Worm (Caenorhabditis elegans) whole organism, midembryonic: ENCODE measurements around the gene C18H9.5.

ENCODE experiments used
- T22C8.4 ChIP-seq: fragments of 200-800 bp; sonication (Bioruptor generic); IDR thresholded peaks from 2 replicates; pipeline ENCODE4 v1.3.6; 2022; ENCODE audit warnings: missing genetic modification characterization, missing compliant biosample characterization
- cog-1 ChIP-seq: sonication (generic microtip); optimal IDR thresholded peaks from 2 replicates; lab custom pipeline; 2016; ENCODE audit warnings: missing genetic modification characterization, missing compliant biosample characterization
- flt-1 ChIP-seq: fragments of 200-800 bp; sonication (Bioruptor generic); IDR thresholded peaks from 2 replicates; pipeline ENCODE4 v1.3.6; 2022; ENCODE audit warnings: missing genetic modification characterization, missing compliant biosample characterization
- klf-2 ChIP-seq: fragments of 200-800 bp; sonication (Bioruptor generic); conservative IDR thresholded peaks from 2 replicates; pipeline ENCODE4 v1.3.6; 2022; ENCODE audit warnings: missing genetic modification reagents, missing genetic modification characterization, missing compliant biosample characterization
- med-1 ChIP-seq: sonication (generic microtip); optimal IDR thresholded peaks from 2 replicates; lab custom pipeline; 2017; ENCODE audit warnings: missing genetic modification characterization, mild to moderate bottlenecking, missing compliant biosample characterization, antibody characterized with exemption, missing genetic modification reagents; ENCODE audit not compliant: insufficient read depth
- ref-1 ChIP-seq: fragments of 200-800 bp; sonication (Bioruptor generic); conservative IDR thresholded peaks from 2 replicates; pipeline ENCODE4 v1.3.6; 2022; ENCODE audit warnings: missing genetic modification reagents, missing genetic modification characterization, missing compliant biosample characterization
- tab-1 ChIP-seq: fragments of 200-800 bp; sonication (Bioruptor generic); IDR thresholded peaks from 2 replicates; pipeline ENCODE4 v1.3.6; 2022; ENCODE audit warnings: missing genetic modification characterization, missing compliant biosample characterization
- ztf-23 ChIP-seq: fragments of 200-800 bp; sonication (Bioruptor generic); IDR thresholded peaks from 2 replicates; pipeline ENCODE4 v1.3.6; 2022; ENCODE audit warnings: missing genetic modification reagents, missing genetic modification characterization, missing compliant biosample characterization
- ztf-29 ChIP-seq: fragments of 200-800 bp; sonication (Bioruptor generic); IDR thresholded peaks from 2 replicates; pipeline ENCODE4 v1.3.6; 2022; ENCODE audit warnings: missing genetic modification reagents, missing genetic modification characterization, missing compliant biosample characterization

The C18H9.5 gene

DNA sequence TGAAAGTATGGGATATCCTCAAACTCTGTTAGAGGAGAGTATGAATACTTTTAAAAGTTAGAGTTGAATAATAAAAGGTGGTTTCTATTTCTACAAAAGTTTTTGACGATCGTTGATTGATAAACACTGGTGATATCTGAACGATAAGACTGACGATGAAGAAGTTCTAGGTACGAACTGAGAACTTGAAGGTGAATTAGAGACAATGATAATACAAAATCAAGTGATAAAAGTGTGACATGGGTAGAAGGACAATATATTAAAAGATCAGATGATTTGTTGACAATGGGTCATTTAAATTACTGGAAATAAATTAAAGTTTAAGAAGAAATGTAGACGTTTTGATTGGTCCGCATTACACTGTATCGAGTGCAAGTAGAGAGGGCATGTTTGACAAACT, at the start of gene C18H9.5:
Gene C18H9.5 (minus strand): TSS at position 179 of the 400 bp plus-strand sequence.
- TF ChIP-seq tab-1 (GFP tag; lab: Robert Waterston, UW) (no peak), klf-2 (GFP tag; lab: Robert Waterston, UW) (no peak), med-1 (GFP tag; lab: Kevin White, UChicago) (no peak), flt-1 (GFP tag; lab: Robert Waterston, UW) (no peak), ztf-23 (GFP tag; lab: Robert Waterston, UW) (no peak), T22C8.4 (GFP tag; lab: Robert Waterston, UW) (no peak), cog-1 (no peak), ref-1 (no peak), ztf-29 (GFP tag; lab: Robert Waterston, UW) (no peak)

DNA sequence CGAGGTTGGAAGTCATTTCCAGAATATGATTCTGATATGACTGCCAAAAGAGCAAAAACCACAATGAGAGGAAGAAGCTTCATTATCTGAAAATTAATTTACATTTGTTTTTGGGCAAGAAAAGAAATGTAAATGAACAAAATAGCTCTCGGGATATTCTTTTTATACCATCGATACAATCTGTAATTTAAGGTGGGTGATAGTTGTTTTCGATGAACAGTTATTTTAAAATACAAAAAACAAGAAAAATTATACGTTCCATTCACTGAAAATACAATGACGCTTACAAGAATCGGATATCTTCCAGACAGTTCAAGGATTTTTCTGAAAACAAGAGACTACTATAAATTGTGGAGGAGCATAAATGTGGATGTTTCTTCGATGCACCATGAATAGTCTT, 49.3 kb upstream of the C18H9.5 start, which contains the start of gene ins-15:
Gene ins-15 (minus strand): TSS at position 101 of the 400 bp plus-strand sequence.
- TF ChIP-seq T22C8.4 (GFP tag; lab: Robert Waterston, UW) (no peak), ztf-29 (GFP tag; lab: Robert Waterston, UW) (no peak), tab-1 (GFP tag; lab: Robert Waterston, UW) (no peak), cog-1 (no peak), ref-1 (no peak), klf-2 (GFP tag; lab: Robert Waterston, UW) (no peak), med-1 (GFP tag; lab: Kevin White, UChicago) (no peak), ztf-23 (GFP tag; lab: Robert Waterston, UW) (no peak), flt-1 (GFP tag; lab: Robert Waterston, UW) (no peak)

DNA sequence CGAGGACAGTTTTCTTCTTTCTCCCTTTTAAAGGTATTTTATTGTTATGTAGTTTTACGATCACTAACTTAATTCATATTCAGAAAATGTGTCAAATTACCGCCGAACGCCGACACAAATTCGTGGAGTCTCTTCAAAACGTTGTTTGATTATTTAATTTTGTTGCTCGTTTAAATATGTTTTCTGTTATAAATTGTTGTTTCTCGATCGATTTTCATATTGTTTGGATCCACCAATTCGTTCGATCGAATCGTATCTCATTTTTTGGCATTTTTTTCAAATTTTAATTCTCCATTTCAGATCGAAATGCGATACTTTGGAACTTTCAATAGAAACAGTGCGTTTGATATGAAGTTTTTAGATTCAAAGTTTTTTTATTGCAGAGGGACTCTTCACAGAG, 47.2 kb upstream of the C18H9.5 start, which contains the start of gene F41G3.6:
Gene F41G3.6 (plus strand): TSS at position 301 of the 400 bp plus-strand sequence.
- TF ChIP-seq ztf-29 (GFP tag; lab: Robert Waterston, UW) (no peak), ref-1 (no peak), ztf-23 (GFP tag; lab: Robert Waterston, UW) (no peak), flt-1 (GFP tag; lab: Robert Waterston, UW) (no peak), tab-1 (GFP tag; lab: Robert Waterston, UW) (no peak), klf-2 (GFP tag; lab: Robert Waterston, UW) (no peak), T22C8.4 (GFP tag; lab: Robert Waterston, UW) (no peak), cog-1 (no peak), med-1 (GFP tag; lab: Kevin White, UChicago) (no peak)

DNA sequence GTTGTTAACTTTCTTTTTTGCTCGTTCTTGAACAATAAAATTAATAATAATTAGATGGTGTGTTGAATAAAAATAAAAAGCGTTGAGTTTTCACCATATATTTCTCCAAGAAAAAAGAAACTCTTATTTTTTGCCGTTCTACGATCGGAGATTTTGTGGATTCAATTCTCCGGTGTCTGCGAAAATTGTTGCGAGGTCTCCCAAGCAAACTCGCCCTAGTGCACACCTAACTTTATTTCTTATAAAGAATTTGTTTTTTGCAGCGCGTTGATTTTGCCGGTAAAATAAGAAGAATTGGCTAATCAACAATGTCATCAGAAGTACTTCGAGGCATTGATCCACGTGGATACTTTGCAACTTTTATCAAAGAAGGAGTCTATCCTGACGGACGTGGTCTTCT, 46.1 kb upstream of the C18H9.5 start, which contains the start of gene exos-8:
Gene exos-8 (plus strand): TSS at position 264 of the 400 bp plus-strand sequence.
- TF ChIP-seq flt-1 (GFP tag; lab: Robert Waterston, UW) (peak; percentile 77; the same call in 1 of the 2 replicates), cog-1 (peak; percentile 41), klf-2 (GFP tag; lab: Robert Waterston, UW) (peak; percentile 64; the same call in 1 of the 2 replicates), ref-1 (no peak), tab-1 (GFP tag; lab: Robert Waterston, UW) (0 out of 2 replicates have a peak, but pooled peaks have one; percentile 20), ztf-23 (GFP tag; lab: Robert Waterston, UW) (no peak), ztf-29 (GFP tag; lab: Robert Waterston, UW) (0 out of 2 replicates have a peak, but pooled peaks have one; percentile 34)

DNA sequence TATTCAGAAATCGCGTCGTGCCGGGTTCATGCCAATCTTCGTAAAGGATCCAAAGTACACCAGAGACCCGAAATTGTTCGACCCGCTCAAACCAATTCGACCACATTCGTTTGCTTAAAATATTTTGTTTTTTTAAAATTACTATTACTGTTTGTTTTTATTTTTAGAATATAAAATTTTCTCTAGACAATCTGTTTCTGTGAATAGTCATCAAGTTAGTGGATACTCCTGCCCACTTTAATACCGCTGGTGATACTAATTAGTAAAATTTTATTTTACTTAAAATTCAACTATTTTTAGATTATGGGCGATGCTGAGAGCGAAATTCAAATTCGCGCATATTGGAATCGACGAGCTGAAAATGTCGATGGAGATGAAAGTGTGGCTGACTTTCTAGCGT, 41.2 kb upstream of the C18H9.5 start, which contains the start of gene T14B4.1:
Gene T14B4.1 (plus strand): TSS at position 301 of the 400 bp plus-strand sequence.
- no peak for TF ChIP-seq klf-2 (GFP tag; lab: Robert Waterston, UW)
- no peak for TF ChIP-seq ztf-29 (GFP tag; lab: Robert Waterston, UW)
- no peak for TF ChIP-seq ref-1
- TF ChIP-seq cog-1 = no peak
- TF ChIP-seq ztf-23 (GFP tag; lab: Robert Waterston, UW) = no peak
- no peak for TF ChIP-seq flt-1 (GFP tag; lab: Robert Waterston, UW)
- TF ChIP-seq T22C8.4 (GFP tag; lab: Robert Waterston, UW) = no peak
- TF ChIP-seq med-1 (GFP tag; lab: Kevin White, UChicago) = no peak
- TF ChIP-seq tab-1 (GFP tag; lab: Robert Waterston, UW) = no peak

DNA sequence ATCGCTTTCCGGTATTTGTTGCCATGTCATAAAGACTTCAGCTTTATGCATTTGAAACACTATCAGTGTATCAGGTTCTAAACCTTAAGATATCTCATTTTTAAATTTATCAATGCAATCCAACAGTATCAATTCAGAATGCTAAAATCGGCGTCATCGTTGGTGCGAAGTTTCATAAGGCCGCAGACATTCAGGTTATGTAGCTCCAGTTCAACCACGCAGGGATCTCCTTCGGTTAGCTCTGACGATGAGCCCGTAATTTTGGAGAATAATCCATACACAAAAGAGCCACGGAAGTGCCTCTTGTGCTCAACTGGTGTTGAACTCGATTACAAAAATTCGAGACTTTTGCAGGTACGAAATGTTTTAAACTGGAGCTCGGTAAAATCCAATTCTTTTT, 40.7 kb upstream of the C18H9.5 start, which contains the start of gene mrps-18.C:
Gene mrps-18.C (plus strand): TSS at position 138 of the 400 bp plus-strand sequence.
- no peak for TF ChIP-seq cog-1

DNA sequence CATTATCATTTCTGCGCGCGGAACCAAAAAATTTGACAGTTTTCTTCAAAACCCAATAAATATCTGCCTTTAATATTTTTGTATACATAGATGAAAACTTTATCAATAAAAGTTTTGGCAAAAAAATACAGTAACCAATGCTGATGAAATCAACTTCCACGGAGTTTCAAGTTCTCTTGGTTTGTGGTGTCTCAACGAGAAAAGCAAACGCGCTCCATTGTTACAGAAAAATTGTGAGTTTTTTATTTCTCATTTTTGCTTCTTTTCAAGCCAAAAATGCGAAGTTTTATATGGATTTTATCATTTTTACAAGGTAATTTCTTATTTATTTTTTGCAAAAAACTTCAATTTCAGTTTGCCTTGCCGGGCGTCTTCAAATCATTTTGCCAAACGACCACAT, 39.3 kb upstream of the C18H9.5 start, which contains the start of gene T14B4.3:
Gene T14B4.3 (plus strand): TSS at position 264 of the 400 bp plus-strand sequence.
- TF ChIP-seq med-1 (GFP tag; lab: Kevin White, UChicago) = no peak
- TF ChIP-seq tab-1 (GFP tag; lab: Robert Waterston, UW) = no peak
- no peak for TF ChIP-seq ztf-29 (GFP tag; lab: Robert Waterston, UW)
- TF ChIP-seq cog-1 = peak; percentile 26
- no peak for TF ChIP-seq ref-1
- no peak for TF ChIP-seq flt-1 (GFP tag; lab: Robert Waterston, UW)
- TF ChIP-seq T22C8.4 (GFP tag; lab: Robert Waterston, UW) = no peak
- peak; percentile 50; the same call in 1 of the 2 replicates for TF ChIP-seq ztf-23 (GFP tag; lab: Robert Waterston, UW)

DNA sequence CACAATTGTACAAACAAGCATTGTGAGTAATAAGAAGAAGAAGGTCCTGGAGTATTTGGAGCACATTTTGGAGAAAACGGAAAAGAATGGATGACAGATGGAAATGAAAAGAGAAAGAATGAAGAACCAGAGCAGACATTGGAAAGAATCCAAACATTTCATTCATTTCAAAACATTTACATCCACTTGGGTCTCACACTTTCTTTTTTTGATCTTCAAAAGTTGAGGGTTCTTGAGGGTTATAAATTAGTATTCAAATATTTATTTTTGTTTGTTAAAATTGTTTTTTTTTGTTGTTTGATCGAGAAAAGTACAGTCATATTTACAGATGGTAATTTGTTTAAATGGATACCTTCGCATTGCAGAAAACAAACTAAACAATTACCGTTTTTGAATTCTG, 38.4 kb upstream of the C18H9.5 start, which contains the start of gene T14B4.9:
Gene T14B4.9 (minus strand): TSS at position 101 of the 400 bp plus-strand sequence.
- TF ChIP-seq med-1 (GFP tag; lab: Kevin White, UChicago) (no peak), cog-1 (no peak), klf-2 (GFP tag; lab: Robert Waterston, UW) (no peak), T22C8.4 (GFP tag; lab: Robert Waterston, UW) (no peak), tab-1 (GFP tag; lab: Robert Waterston, UW) (no peak)

DNA sequence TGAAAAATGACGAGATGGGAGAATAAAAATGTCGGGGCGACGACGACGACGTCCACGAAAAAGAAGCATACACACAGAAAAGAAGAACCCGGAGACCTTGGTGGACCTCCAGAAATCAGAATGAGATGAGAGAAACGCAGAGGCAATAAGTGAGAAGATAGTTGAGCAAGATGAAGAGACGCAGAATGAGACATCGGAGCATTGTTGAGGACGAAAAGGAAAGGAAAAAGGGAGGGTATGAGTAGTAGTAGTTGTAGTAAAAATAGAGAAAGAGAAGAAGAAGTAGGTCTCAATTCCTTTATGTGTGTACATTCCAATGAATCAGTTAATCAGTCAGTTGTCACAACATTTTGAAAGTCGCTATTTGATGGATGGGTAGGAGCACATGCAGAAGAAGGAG, 34.0 kb upstream of the C18H9.5 start, which contains the start of gene T14B4.8:
Gene T14B4.8 (minus strand): TSS at position 60 of the 400 bp plus-strand sequence.
- TF ChIP-seq cog-1 (no peak), ref-1 (no peak), ztf-23 (GFP tag; lab: Robert Waterston, UW) (no peak), ztf-29 (GFP tag; lab: Robert Waterston, UW) (no peak), klf-2 (GFP tag; lab: Robert Waterston, UW) (no peak), T22C8.4 (GFP tag; lab: Robert Waterston, UW) (no peak), flt-1 (GFP tag; lab: Robert Waterston, UW) (no peak), tab-1 (GFP tag; lab: Robert Waterston, UW) (no peak), med-1 (GFP tag; lab: Kevin White, UChicago) (no peak)
